Worm (Caenorhabditis elegans): ENCODE data around the gene ech-6.

DNA sequence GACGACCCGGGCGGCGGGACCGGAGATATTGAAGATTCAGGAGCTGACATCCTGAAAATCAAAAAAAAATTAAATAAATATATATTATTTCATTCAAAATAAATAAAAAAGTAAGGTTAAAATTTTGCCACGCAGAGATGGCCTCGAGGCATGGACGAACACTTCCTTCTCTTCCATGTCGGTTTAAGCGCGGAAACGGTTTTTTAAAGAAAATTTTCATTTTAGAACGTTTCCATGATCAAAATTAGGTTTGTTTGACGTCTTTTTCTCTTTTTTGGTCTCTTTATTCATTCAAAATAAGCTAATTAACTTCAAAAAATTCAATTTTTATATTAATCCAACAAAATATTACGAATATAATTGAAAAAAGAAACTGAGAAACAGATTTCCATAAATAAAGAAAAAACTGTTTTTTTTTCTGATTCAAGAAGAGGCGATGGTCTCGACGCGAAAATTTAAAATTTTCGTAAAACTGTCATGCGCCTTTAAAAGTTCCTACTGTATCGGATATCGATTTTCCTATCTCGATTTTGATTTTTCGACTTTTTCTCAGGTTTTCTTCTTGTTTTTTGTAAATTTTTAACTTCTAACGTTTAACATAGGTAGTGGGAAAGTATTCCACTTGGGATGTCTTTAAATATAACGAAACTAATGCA is 9.5 kb upstream of the ech-6 start, which contains the start of gene gcc-2:
- TF ChIP-seq ztf-29 (GFP tag; IDR thresholded peaks at IDR 0.05) (no peak), tab-1 (GFP tag; IDR thresholded peaks at IDR 0.05) (no peak)
